Worm (Caenorhabditis elegans) whole organism, L2 larva: ENCODE results near the gene fipr-1.

Source experiments
- C34F6.9 ChIP-seq: fragments of 150-350 bp; optimal IDR thresholded peaks from 2 replicates; lab custom pipeline; 2014; ENCODE audit warnings: missing biosample characterization, missing genetic modification characterization
- F13H6.1 ChIP-seq: sonication (generic microtip); optimal IDR thresholded peaks from 2 replicates; lab custom pipeline; 2016; ENCODE audit warnings: missing genetic modification characterization, missing compliant biosample characterization
- R02D3.7 ChIP-seq: fragments of 150-350 bp; optimal IDR thresholded peaks from 2 replicates; lab custom pipeline; 2014; ENCODE audit warnings: missing biosample characterization, missing genetic modification characterization
- Y55F3AM.14 ChIP-seq: fragments of 200-800 bp; sonication (Bioruptor generic); optimal IDR thresholded peaks from 2 replicates; lab custom pipeline; 2018; ENCODE audit warnings: mild to moderate bottlenecking, missing genetic modification characterization, missing compliant biosample characterization
- ZK546.5 ChIP-seq: sonication (generic microtip); optimal IDR thresholded peaks from 2 replicates; lab custom pipeline; 2017; ENCODE audit warnings: missing biosample characterization, missing genetic modification characterization
- alr-1 ChIP-seq: fragments of 150-350 bp; optimal IDR thresholded peaks from 2 replicates; lab custom pipeline; 2014; ENCODE audit warnings: missing biosample characterization, missing genetic modification characterization
- aly-2 ChIP-seq: fragments of 150-350 bp; optimal IDR thresholded peaks from 2 replicates; lab custom pipeline; 2014; ENCODE audit warnings: missing biosample characterization, missing genetic modification characterization
- ama-1 ChIP-seq: fragments of 150-350 bp; optimal IDR thresholded peaks from 2 replicates; lab custom pipeline; 2018; ENCODE audit warnings: inconsistent platforms
- blmp-1 ChIP-seq: sonication (generic microtip); optimal IDR thresholded peaks from 2 replicates; lab custom pipeline; 2017; ENCODE audit warnings: missing genetic modification characterization, mild to moderate bottlenecking, missing compliant biosample characterization, antibody characterized with exemption, moderate library complexity; ENCODE audit not compliant: insufficient read depth
- ceh-16 ChIP-seq: fragments of 150-350 bp; optimal IDR thresholded peaks from 2 replicates; lab custom pipeline; 2014; ENCODE audit warnings: missing biosample characterization, missing genetic modification characterization
- dmd-4 ChIP-seq: sonication (generic microtip); optimal IDR thresholded peaks from 2 replicates; lab custom pipeline; 2017; ENCODE audit warnings: missing biosample characterization, missing genetic modification characterization
- elt-1 ChIP-seq: fragments of 150-350 bp; optimal IDR thresholded peaks from 2 replicates; lab custom pipeline; 2014; ENCODE audit warnings: missing biosample characterization, missing genetic modification characterization
- elt-3 ChIP-seq: sonication (generic microtip); optimal IDR thresholded peaks from 2 replicates; lab custom pipeline; 2017; ENCODE audit warnings: missing biosample characterization, missing genetic modification characterization
- fos-1 ChIP-seq: fragments of 150-350 bp; optimal IDR thresholded peaks from 2 replicates; lab custom pipeline; 2014; ENCODE audit warnings: missing biosample characterization, missing genetic modification characterization
- gmeb-1 ChIP-seq: fragments of 150-350 bp; optimal IDR thresholded peaks from 2 replicates; lab custom pipeline; 2014; ENCODE audit warnings: missing biosample characterization, missing genetic modification characterization
- lin-13 ChIP-seq: fragments of 150-350 bp; optimal IDR thresholded peaks from 2 replicates; lab custom pipeline; 2014; ENCODE audit warnings: missing biosample characterization, missing genetic modification reagents, missing genetic modification characterization
- lin-39 ChIP-seq: fragments of 150-350 bp; optimal IDR thresholded peaks from 2 replicates; lab custom pipeline; 2014; ENCODE audit warnings: missing biosample characterization, missing genetic modification reagents, missing genetic modification characterization
- lsy-2 ChIP-seq, 2 experiments: fragments of 150-350 bp in 1 of 2; sonication (generic microtip) in 1 of 2; optimal IDR thresholded peaks; 2 replicates each; lab custom pipeline; 2014 to 2017; ENCODE audit warnings: missing biosample characterization in 2 of 2, missing genetic modification characterization in 2 of 2
- mab-5 ChIP-seq: fragments of 150-350 bp; optimal IDR thresholded peaks from 2 replicates; lab custom pipeline; 2014; ENCODE audit warnings: missing biosample characterization, missing genetic modification characterization
- mbf-1 ChIP-seq: sonication (generic microtip); optimal IDR thresholded peaks from 2 replicates; lab custom pipeline; 2017; ENCODE audit warnings: missing biosample characterization, missing genetic modification characterization
- nhr-10 ChIP-seq: sonication (generic microtip); optimal IDR thresholded peaks from 2 replicates; lab custom pipeline; 2017; ENCODE audit warnings: missing biosample characterization, missing genetic modification characterization
- nhr-11 ChIP-seq: fragments of 150-350 bp; optimal IDR thresholded peaks from 2 replicates; lab custom pipeline; 2014; ENCODE audit warnings: missing biosample characterization, missing genetic modification characterization
- nhr-12 ChIP-seq: fragments of 150-350 bp; optimal IDR thresholded peaks from 2 replicates; lab custom pipeline; 2014; ENCODE audit warnings: missing biosample characterization, missing genetic modification characterization
- nhr-129 ChIP-seq: fragments of 150-350 bp; optimal IDR thresholded peaks from 2 replicates; lab custom pipeline; 2014; ENCODE audit warnings: missing biosample characterization, missing genetic modification characterization
- nhr-21 ChIP-seq: fragments of 150-350 bp; optimal IDR thresholded peaks from 2 replicates; lab custom pipeline; 2014; ENCODE audit warnings: missing biosample characterization, missing genetic modification characterization
- nhr-25 ChIP-seq: fragments of 150-350 bp; sonication (generic microtip); optimal IDR thresholded peaks from 3 replicates; lab custom pipeline; 2014; ENCODE audit warnings: missing biosample characterization, missing genetic modification characterization
- sem-4 ChIP-seq: fragments of 150-350 bp; optimal IDR thresholded peaks from 2 replicates; lab custom pipeline; 2014; ENCODE audit warnings: missing biosample characterization, missing genetic modification reagents, missing genetic modification characterization
- skn-1 ChIP-seq: sonication (generic microtip); optimal IDR thresholded peaks from 2 replicates; lab custom pipeline; 2017; ENCODE audit warnings: missing biosample characterization, missing genetic modification characterization
- sma-3 ChIP-seq: sonication (generic microtip); optimal IDR thresholded peaks from 2 replicates; lab custom pipeline; 2016; ENCODE audit warnings: missing genetic modification reagents, missing genetic modification characterization, missing compliant biosample characterization
- sma-9 ChIP-seq, 2 experiments: fragments of 150-350 bp in 1 of 2; sonication (generic microtip) in 1 of 2; optimal IDR thresholded peaks; 2 replicates each; lab custom pipeline; 2014 to 2016; ENCODE audit warnings: missing genetic modification characterization in 2 of 2, mild to moderate bottlenecking in 1 of 2, missing biosample characterization in 1 of 2, missing compliant biosample characterization in 1 of 2, missing genetic modification reagents in 1 of 2, moderate library complexity in 1 of 2
- snpc-4 ChIP-seq: fragments of 150-350 bp; optimal IDR thresholded peaks from 2 replicates; lab custom pipeline; 2014; ENCODE audit warnings: missing biosample characterization, missing genetic modification characterization
- unc-55 ChIP-seq: fragments of 150-350 bp; sonication (generic microtip); optimal IDR thresholded peaks from 3 replicates; lab custom pipeline; 2014; ENCODE audit warnings: missing biosample characterization, missing genetic modification reagents, missing genetic modification characterization
- zag-1 ChIP-seq: fragments of 150-350 bp; optimal IDR thresholded peaks from 2 replicates; lab custom pipeline; 2014; ENCODE audit warnings: missing biosample characterization, missing genetic modification characterization
- ztf-11 ChIP-seq: sonication (generic microtip); optimal IDR thresholded peaks from 2 replicates; lab custom pipeline; 2017; ENCODE audit warnings: missing biosample characterization, missing genetic modification characterization

The fipr-1 gene

ce11 chrV:12353505-12353904, 8.0 kb downstream of the fipr-1 start:
- TF ChIP-seq mbf-1 (tag; lab: Kevin White, UChicago): no peak
- TF ChIP-seq lin-39 (tag; lab: Kevin White, UChicago): no peak
- no peak for TF ChIP-seq aly-2 (tag; lab: Kevin White, UChicago)
- TF ChIP-seq snpc-4 (tag; lab: Kevin White, UChicago): no peak
- no peak for TF ChIP-seq nhr-11
- TF ChIP-seq ztf-11 (tag; lab: Kevin White, UChicago): no peak
- no peak for TF ChIP-seq alr-1
- no peak for TF ChIP-seq sem-4 (tag; lab: Kevin White, UChicago)
- TF ChIP-seq elt-3: no peak
- TF ChIP-seq F13H6.1 (tag; lab: Kevin White, UChicago): no peak
- no peak for TF ChIP-seq C34F6.9 (tag; lab: Kevin White, UChicago)
- TF ChIP-seq nhr-25 (tag; lab: Kevin White, UChicago): no peak
- TF ChIP-seq nhr-10: no peak
- TF ChIP-seq Y55F3AM.14 (GFP tag; lab: Kevin White, UChicago): no peak
- TF ChIP-seq, all 48 proteins: peak for 0

ce11 chrV:12352881-12353280, 8.7 kb downstream of the fipr-1 start:
- TF ChIP-seq nhr-129 (tag; lab: Kevin White, UChicago) (no peak), ama-1 (lab: Kevin White, UChicago) (peak; percentile 51), lin-13 (no peak), C34F6.9 (tag; lab: Kevin White, UChicago) (no peak)

- TF ChIP-seq lsy-2 (tag; optimal IDR thresholded peaks at IDR 0.05; lab: Kevin White, UChicago) (no peak), unc-55 (no peak), dmd-4 (no peak)
- TF ChIP-seq, all 48 proteins: peak for 0
Measured at ce11 chrV:12352445-12352844, 9.1 kb downstream of the fipr-1 start, which contains the start of gene sqt-3. sqt-3 (plus strand) TSS chrV:12352745.

- no peak for TF ChIP-seq lin-39 (tag; lab: Kevin White, UChicago)
- peak; percentile 36 for TF ChIP-seq sma-9 (GFP tag; optimal IDR thresholded peaks at IDR 0.05; lab: Kevin White, UChicago)
- no peak for TF ChIP-seq sma-9 (tag; optimal IDR thresholded peaks at IDR 0.05; lab: Kevin White, UChicago)
- TF ChIP-seq blmp-1 (tag; lab: Kevin White, UChicago): peak; percentile 41
- TF ChIP-seq mab-5 (tag; lab: Kevin White, UChicago): no peak
- TF ChIP-seq nhr-25 (tag; lab: Kevin White, UChicago): peak; percentile 42
- no peak for TF ChIP-seq C34F6.9 (tag; lab: Kevin White, UChicago)
- TF ChIP-seq mbf-1 (tag; lab: Kevin White, UChicago): no peak
Measured at ce11 chrV:12351842-12352241, 9.7 kb downstream of the fipr-1 start.

- TF ChIP-seq nhr-12: no peak
- TF ChIP-seq ZK546.5 (tag; lab: Kevin White, UChicago): no peak
- no peak for TF ChIP-seq elt-3
- no peak for TF ChIP-seq R02D3.7 (tag; lab: Kevin White, UChicago)
- TF ChIP-seq nhr-21 (tag; lab: Kevin White, UChicago): no peak
- no peak for TF ChIP-seq unc-55
- TF ChIP-seq elt-1: no peak
- TF ChIP-seq Y55F3AM.14 (GFP tag; lab: Kevin White, UChicago): no peak
- no peak for TF ChIP-seq dmd-4
- no peak for TF ChIP-seq zag-1 (tag; lab: Kevin White, UChicago)
- no peak for TF ChIP-seq blmp-1 (tag; lab: Kevin White, UChicago)
- TF ChIP-seq gmeb-1 (tag; lab: Kevin White, UChicago): no peak
- no peak for TF ChIP-seq aly-2 (tag; lab: Kevin White, UChicago)
- TF ChIP-seq ama-1 (lab: Kevin White, UChicago): no peak
- no peak for TF ChIP-seq ceh-16 (tag; lab: Kevin White, UChicago)
- no peak for TF ChIP-seq skn-1 (tag; lab: Kevin White, UChicago)
Measured at ce11 chrV:12349365-12349764, 12.2 kb downstream of the fipr-1 start.

ce11 chrV:12347854-12348253, 13.7 kb downstream of the fipr-1 start:
- no peak for TF ChIP-seq sma-3 (GFP tag; lab: Kevin White, UChicago)
- TF ChIP-seq fos-1 (tag; lab: Kevin White, UChicago): peak; percentile 60
- TF ChIP-seq, all 48 proteins: peak for 1
